Fruit fly (Drosophila melanogaster): ENCODE measurements around the gene Nepl19.
A peak's percentile ranks its signal among the peaks of the same experiment; 100 is the strongest.

The Nepl19 gene

dm6 chr3R:28880066-28880842 is at the start of gene Nepl19, which contains the start of gene Nepl20 (continued):
- no peak for TF ChIP-seq pb (GFP tag; optimal IDR thresholded peaks at IDR 0.05)
- no peak for TF ChIP-seq HmgD (GFP tag; optimal IDR thresholded peaks at IDR 0.05)
- TF ChIP-seq zfh1 (GFP tag; IDR thresholded peaks at IDR 0.05) = peak; percentile 84
- TF ChIP-seq her (GFP tag; optimal IDR thresholded peaks at IDR 0.05) = no peak
- TF ChIP-seq NC2α (GFP tag; optimal IDR thresholded peaks at IDR 0.05) = no peak
- peak; percentile 84 for TF ChIP-seq CG18262 (tag; optimal IDR thresholded peaks at IDR 0.05)
- TF ChIP-seq CG10267 (tag; optimal IDR thresholded peaks at IDR 0.05) = peak; percentile 71
- TF ChIP-seq grau (tag; optimal IDR thresholded peaks at IDR 0.05) = peak; percentile 82
- TF ChIP-seq CG12769 (tag; optimal IDR thresholded peaks at IDR 0.05) = no peak
- TF ChIP-seq ato (GFP tag; IDR thresholded peaks at IDR 0.05; ENCODE audit: partially characterized antibody) = no peak
- TF ChIP-seq bsh (GFP tag; optimal IDR thresholded peaks at IDR 0.05) = peak in 1 of 2 experiments; percentile 85
- TF ChIP-seq CG7271 (tag; optimal IDR thresholded peaks at IDR 0.05) = no peak
- no peak for TF ChIP-seq CG30020 (tag; optimal IDR thresholded peaks at IDR 0.05)
- peak; percentile 73 for TF ChIP-seq ttk (GFP tag; IDR thresholded peaks at IDR 0.05)
- peak; percentile 31; the same call in 1 of the 2 replicates for TF ChIP-seq CkIIα-i1 (GFP tag; IDR thresholded peaks at IDR 0.05)
- no peak for TF ChIP-seq CG7745 (tag; optimal IDR thresholded peaks at IDR 0.05)
- peak; percentile 86 for TF ChIP-seq Ptx1 (GFP tag; IDR thresholded peaks at IDR 0.05)
- TF ChIP-seq ash1 (GFP tag; optimal IDR thresholded peaks at IDR 0.05) = no peak
- peak; percentile 58 for TF ChIP-seq Sox100B (GFP tag; optimal IDR thresholded peaks at IDR 0.05)
- peak; percentile 25 for TF ChIP-seq kay (GFP tag; optimal IDR thresholded peaks at IDR 0.05)
- TF ChIP-seq Deaf1 (tag; optimal IDR thresholded peaks at IDR 0.05) = peak; percentile 44
- TF ChIP-seq fu2 (GFP tag; optimal IDR thresholded peaks at IDR 0.05) = peak; percentile 23
- TF ChIP-seq tup (GFP tag; optimal IDR thresholded peaks at IDR 0.05) = peak; percentile 67
- peak; percentile 45 for TF ChIP-seq salm (tag; optimal IDR thresholded peaks at IDR 0.05)
- TF ChIP-seq inv (GFP tag; IDR thresholded peaks at IDR 0.05; ENCODE audit: partially characterized antibody) = no peak
- TF ChIP-seq CG9437 (GFP tag; optimal IDR thresholded peaks at IDR 0.05) = peak; percentile 49
- peak; percentile 44 for TF ChIP-seq crol (GFP tag; IDR thresholded peaks at IDR 0.05)
- no peak for TF ChIP-seq CG13123 (GFP tag; optimal IDR thresholded peaks at IDR 0.05)
- TF ChIP-seq sisA (GFP tag; IDR thresholded peaks at IDR 0.05) = peak; percentile 80
- no peak for TF ChIP-seq stwl (tag; optimal IDR thresholded peaks at IDR 0.05)
- no peak for TF ChIP-seq CG15479 (GFP tag; optimal IDR thresholded peaks at IDR 0.05)
- TF ChIP-seq stc (GFP tag; IDR thresholded peaks at IDR 0.05) = peak; percentile 67; the same call in 1 of the 2 replicates
- TF ChIP-seq CG31365 (tag; optimal IDR thresholded peaks at IDR 0.05) = peak; percentile 53
- peak; percentile 81 for TF ChIP-seq HHEX (GFP tag; optimal IDR thresholded peaks at IDR 0.05)
- TF ChIP-seq trem (tag; optimal IDR thresholded peaks at IDR 0.05) = peak; percentile 50
- peak; percentile 87 for TF ChIP-seq Rfx (GFP tag; IDR thresholded peaks at IDR 0.05)
- TF ChIP-seq pan (optimal IDR thresholded peaks at IDR 0.05) = no peak
- TF ChIP-seq pan (GFP tag; optimal IDR thresholded peaks at IDR 0.05 in 1 of 2, IDR thresholded peaks at IDR 0.05 in 1 of 2) = peak in 1 of 2 experiments; percentile 81
- TF ChIP-seq YL-1 (GFP tag; optimal IDR thresholded peaks at IDR 0.05) = no peak
- TF ChIP-seq ewg (GFP tag; optimal IDR thresholded peaks at IDR 0.05) = peak; percentile 57
- TF ChIP-seq CG34376 (GFP tag; optimal IDR thresholded peaks at IDR 0.05) = peak; percentile 65
- no peak for TF ChIP-seq CG13287 (GFP tag; IDR thresholded peaks at IDR 0.05; ENCODE audit: partially characterized antibody)
- peak; percentile 66 for TF ChIP-seq onecut (GFP tag; IDR thresholded peaks at IDR 0.05)
- TF ChIP-seq CG32767 (GFP tag; IDR thresholded peaks at IDR 0.05) = peak; percentile 67; the same call in 1 of the 2 replicates
- TF ChIP-seq mam (GFP tag; optimal IDR thresholded peaks at IDR 0.05) = peak; percentile 65
- TF ChIP-seq Antp (GFP tag; optimal IDR thresholded peaks at IDR 0.05) = peak; percentile 20
- peak; percentile 11 for TF ChIP-seq crc (GFP tag; optimal IDR thresholded peaks at IDR 0.05)
- peak; percentile 74 for TF ChIP-seq CG3847 (GFP tag; IDR thresholded peaks at IDR 0.05)
- TF ChIP-seq chn (GFP tag; optimal IDR thresholded peaks at IDR 0.05) = peak; percentile 44

All from whole organism, embryonic.